Fruit fly (Drosophila melanogaster) whole organism, embryonic: ENCODE measurements around the gene CG14881.

Experiments used
- B-H1 ChIP-seq: fragments of 200-800 bp; sonication (Bioruptor generic); IDR thresholded peaks from 3 replicates; pipeline ENCODE4 v1.3.6; 2022; ENCODE audit warnings: missing biosample characterization, missing genetic modification characterization
- Bgb ChIP-seq: fragments of 200-800 bp; sonication (Bioruptor generic); IDR thresholded peaks from 2 replicates; pipeline ENCODE4 v1.3.6; 2022; ENCODE audit warnings: missing biosample characterization, missing genetic modification characterization; ENCODE audit not compliant: partially characterized antibody
- CG12769 ChIP-seq: fragments of 200-800 bp; sonication (Bioruptor generic); optimal IDR thresholded peaks from 2 replicates; lab custom pipeline; 2019; ENCODE audit warnings: missing biosample characterization, mild to moderate bottlenecking, missing genetic modification characterization, moderate library complexity
- CG13775 ChIP-seq: fragments of 200-800 bp; sonication (Bioruptor generic); optimal IDR thresholded peaks from 3 replicates; lab custom pipeline; 2017; ENCODE audit warnings: missing biosample characterization, mild to moderate bottlenecking, missing genetic modification characterization
- CG13894 ChIP-seq: fragments of 200-800 bp; sonication (Bioruptor generic); optimal IDR thresholded peaks from 3 replicates; lab custom pipeline; 2018; ENCODE audit warnings: missing biosample characterization, mild to moderate bottlenecking, missing genetic modification characterization, moderate library complexity
- CG14965 ChIP-seq: fragments of 200-800 bp; sonication (Bioruptor generic); optimal IDR thresholded peaks from 2 replicates; lab custom pipeline; 2016; ENCODE audit warnings: missing biosample characterization, missing genetic modification characterization, borderline replicate concordance
- CG15011 ChIP-seq: fragments of 200-800 bp; sonication (Bioruptor generic); optimal IDR thresholded peaks from 3 replicates; lab custom pipeline; 2018; ENCODE audit warnings: missing biosample characterization, mild to moderate bottlenecking, missing genetic modification characterization
- CG15601 ChIP-seq: fragments of 200-800 bp; sonication (Bioruptor generic); optimal IDR thresholded peaks from 3 replicates; lab custom pipeline; 2019; ENCODE audit warnings: missing biosample characterization, mild to moderate bottlenecking, missing genetic modification characterization, moderate library complexity
- CG1602 ChIP-seq: fragments of 200-800 bp; sonication (Bioruptor generic); optimal IDR thresholded peaks from 3 replicates; lab custom pipeline; 2016; ENCODE audit warnings: missing biosample characterization, missing genetic modification characterization
- CG17385 ChIP-seq: fragments of 200-800 bp; sonication (Bioruptor generic); optimal IDR thresholded peaks from 3 replicates; lab custom pipeline; 2018; ENCODE audit warnings: missing biosample characterization, mild to moderate bottlenecking, missing genetic modification characterization
- CG17912 ChIP-seq: fragments of 200-800 bp; sonication (Bioruptor generic); optimal IDR thresholded peaks from 2 replicates; lab custom pipeline; 2018; ENCODE audit warnings: missing biosample characterization, mild to moderate bottlenecking, missing genetic modification characterization
- CG18619 ChIP-seq: fragments of 200-800 bp; sonication (Bioruptor generic); optimal IDR thresholded peaks from 3 replicates; lab custom pipeline; 2017; ENCODE audit warnings: missing biosample characterization, mild to moderate bottlenecking, missing genetic modification characterization
- CG2678 ChIP-seq: fragments of 200-800 bp; sonication (Bioruptor generic); optimal IDR thresholded peaks from 3 replicates; lab custom pipeline; 2019; ENCODE audit warnings: missing biosample characterization, mild to moderate bottlenecking, missing genetic modification characterization, moderate library complexity
- CG3065 ChIP-seq: fragments of 200-800 bp; sonication (Bioruptor generic); optimal IDR thresholded peaks from 2 replicates; lab custom pipeline; 2016; ENCODE audit warnings: missing biosample characterization, missing genetic modification characterization
- CG31388 ChIP-seq: fragments of 200-800 bp; sonication (Bioruptor generic); optimal IDR thresholded peaks from 2 replicates; lab custom pipeline; 2016; ENCODE audit warnings: missing biosample characterization, missing genetic modification characterization
- CG4282 ChIP-seq: fragments of 200-800 bp; sonication (Bioruptor generic); optimal IDR thresholded peaks from 2 replicates; lab custom pipeline; 2016; ENCODE audit warnings: missing biosample characterization, missing genetic modification characterization
- CG43689 ChIP-seq: fragments of 200-800 bp; sonication (Bioruptor generic); IDR thresholded peaks from 2 replicates; pipeline ENCODE4 v1.3.6; 2022; ENCODE audit warnings: missing biosample characterization, missing genetic modification characterization
- CG5245 ChIP-seq: fragments of 200-800 bp; sonication (Bioruptor generic); optimal IDR thresholded peaks from 3 replicates; lab custom pipeline; 2016; ENCODE audit warnings: missing biosample characterization, missing genetic modification characterization
- CG6654 ChIP-seq: fragments of 200-800 bp; sonication (Bioruptor generic); optimal IDR thresholded peaks from 2 replicates; lab custom pipeline; 2017; ENCODE audit warnings: missing biosample characterization, mild to moderate bottlenecking, missing genetic modification characterization
- CG7357 ChIP-seq: fragments of 200-800 bp; sonication (Bioruptor generic); IDR thresholded peaks from 3 replicates; pipeline ENCODE4 v1.3.6; 2022; ENCODE audit warnings: missing biosample characterization, missing genetic modification characterization
- CG7556 ChIP-seq: fragments of 200-800 bp; sonication (Bioruptor generic); optimal IDR thresholded peaks from 2 replicates; lab custom pipeline; 2017; ENCODE audit warnings: missing biosample characterization, mild to moderate bottlenecking, missing genetic modification characterization
- Dref ChIP-seq: fragments of 200-800 bp; sonication (Bioruptor generic); IDR thresholded peaks from 2 replicates; pipeline ENCODE4 v1.3.6; 2022; ENCODE audit warnings: missing biosample characterization, missing genetic modification characterization
- H2.0 ChIP-seq: fragments of 200-800 bp; sonication (Bioruptor generic); IDR thresholded peaks from 2 replicates; pipeline ENCODE4 v1.3.6; 2022; ENCODE audit warnings: missing biosample characterization, missing genetic modification characterization
- Hey ChIP-seq: fragments of 200-800 bp; sonication (Bioruptor generic); optimal IDR thresholded peaks from 3 replicates; lab custom pipeline; 2018; ENCODE audit warnings: missing biosample characterization, mild to moderate bottlenecking, missing genetic modification characterization
- Med ChIP-seq: fragments of 200-800 bp; sonication (Bioruptor generic); peaks from one replicate; lab custom pipeline; 2016; ENCODE audit warnings: missing biosample characterization, missing genetic modification characterization, mild to moderate bottlenecking, inconsistent platforms, moderate library complexity
- Nf-YC ChIP-seq: fragments of 200-800 bp; optimal IDR thresholded peaks from 3 replicates; lab custom pipeline; 2019; ENCODE audit warnings: missing biosample characterization, mild to moderate bottlenecking, missing genetic modification characterization, moderate library complexity
- NfI ChIP-seq: fragments of 200-800 bp; sonication (Bioruptor generic); optimal IDR thresholded peaks from 3 replicates; lab custom pipeline; 2018; ENCODE audit warnings: missing biosample characterization, mild to moderate bottlenecking, missing genetic modification characterization, moderate library complexity
- Sin3A ChIP-seq: fragments of >200 bp; optimal IDR thresholded peaks from 2 replicates; lab custom pipeline; 2018
- Usf ChIP-seq: fragments of 200-800 bp; sonication (Bioruptor generic); optimal IDR thresholded peaks from 2 replicates; lab custom pipeline; 2017; ENCODE audit warnings: missing genotype, missing biosample characterization, missing genetic modification characterization
- amos ChIP-seq: fragments of 200-800 bp; sonication (Bioruptor generic); IDR thresholded peaks from 2 replicates; pipeline ENCODE4 v1.3.6; 2022; ENCODE audit warnings: missing biosample characterization, missing genetic modification characterization; ENCODE audit not compliant: partially characterized antibody
- ash1 ChIP-seq: fragments of 200-800 bp; sonication (Bioruptor generic); optimal IDR thresholded peaks from 2 replicates; lab custom pipeline; 2018; ENCODE audit warnings: missing biosample characterization, mild to moderate bottlenecking, missing genetic modification characterization
- bigmax ChIP-seq: fragments of 200-800 bp; sonication (Bioruptor generic); optimal IDR thresholded peaks from 2 replicates; lab custom pipeline; 2018; ENCODE audit warnings: missing biosample characterization, mild to moderate bottlenecking, missing genetic modification characterization
- disco-r ChIP-seq: fragments of 200-800 bp; sonication (Bioruptor generic); optimal IDR thresholded peaks from 2 replicates; lab custom pipeline; 2016; ENCODE audit warnings: missing biosample characterization, missing genetic modification characterization
- ems ChIP-seq: fragments of 200-800 bp; sonication (Bioruptor generic); optimal IDR thresholded peaks from 3 replicates; lab custom pipeline; 2016; ENCODE audit warnings: missing biosample characterization, missing genetic modification characterization
- esg ChIP-seq: fragments of 200-800 bp; sonication (Bioruptor generic); conservative IDR thresholded peaks from 2 replicates; pipeline ENCODE4 v1.3.6; 2022; ENCODE audit warnings: missing biosample characterization, missing genetic modification characterization
- gce ChIP-seq: fragments of 200-800 bp; sonication (Bioruptor generic); IDR thresholded peaks from 3 replicates; pipeline ENCODE4 v1.3.6; 2022; ENCODE audit warnings: missing biosample characterization, missing genetic modification characterization
- gro ChIP-seq: fragments of 200-800 bp; sonication (Bioruptor generic); optimal IDR thresholded peaks from 2 replicates; lab custom pipeline; 2016; ENCODE audit warnings: missing biosample characterization, missing genetic modification characterization
- hth ChIP-seq: fragments of >200 bp; optimal IDR thresholded peaks from 2 replicates; lab custom pipeline; 2017; ENCODE audit warnings: inconsistent platforms
- jigr1 ChIP-seq: fragments of 200-800 bp; sonication (Bioruptor generic); IDR thresholded peaks from 3 replicates; pipeline ENCODE4 v1.3.6; 2022; ENCODE audit warnings: missing biosample characterization, missing genetic modification characterization
- lilli ChIP-seq: fragments of 200-800 bp; sonication (Bioruptor generic); optimal IDR thresholded peaks from 3 replicates; lab custom pipeline; 2016; ENCODE audit warnings: missing biosample characterization, missing genetic modification characterization
- luna ChIP-seq: fragments of 200-800 bp; sonication (Bioruptor generic); optimal IDR thresholded peaks from 2 replicates; lab custom pipeline; 2016; ENCODE audit warnings: missing biosample characterization, missing genetic modification characterization
- maf-S ChIP-seq: fragments of 200-800 bp; sonication (Bioruptor generic); optimal IDR thresholded peaks from 2 replicates; lab custom pipeline; 2016; ENCODE audit warnings: missing biosample characterization, missing genetic modification characterization
- nerfin-1 ChIP-seq: fragments of 200-800 bp; sonication (Bioruptor generic); optimal IDR thresholded peaks from 3 replicates; lab custom pipeline; 2019; ENCODE audit warnings: missing biosample characterization, mild to moderate bottlenecking, missing genetic modification characterization, moderate library complexity
- onecut ChIP-seq: fragments of 200-800 bp; sonication (Bioruptor generic); IDR thresholded peaks from 2 replicates; pipeline ENCODE4 v1.3.6; 2022; ENCODE audit warnings: missing biosample characterization, missing genetic modification characterization
- peb ChIP-seq: fragments of 200-800 bp; sonication (Bioruptor generic); IDR thresholded peaks from 2 replicates; pipeline ENCODE4 v1.3.6; 2022; ENCODE audit warnings: missing biosample characterization, missing genetic modification characterization
- schlank ChIP-seq: fragments of 200-800 bp; sonication (Bioruptor generic); optimal IDR thresholded peaks from 2 replicates; lab custom pipeline; 2018; ENCODE audit warnings: missing biosample characterization, mild to moderate bottlenecking, missing genetic modification characterization
- sqz ChIP-seq: fragments of 200-800 bp; sonication (Bioruptor generic); optimal IDR thresholded peaks from 3 replicates; lab custom pipeline; 2018; ENCODE audit warnings: missing biosample characterization, mild to moderate bottlenecking, missing genetic modification characterization
- trem ChIP-seq: fragments of 200-800 bp; optimal IDR thresholded peaks from 3 replicates; lab custom pipeline; 2019; ENCODE audit warnings: missing biosample characterization, mild to moderate bottlenecking, missing genetic modification characterization, moderate library complexity
- tup ChIP-seq: fragments of 200-800 bp; sonication (Bioruptor generic); optimal IDR thresholded peaks from 2 replicates; lab custom pipeline; 2016; ENCODE audit warnings: missing biosample characterization, mild to moderate bottlenecking, missing genetic modification characterization, moderate library complexity
- unpg ChIP-seq: fragments of 200-800 bp; sonication (Bioruptor generic); optimal IDR thresholded peaks from 3 replicates; lab custom pipeline; 2018; ENCODE audit warnings: missing biosample characterization, mild to moderate bottlenecking, missing genetic modification characterization, moderate library complexity
- wor ChIP-seq: fragments of 200-800 bp; sonication (Bioruptor generic); IDR thresholded peaks from 2 replicates; pipeline ENCODE4 v1.3.6; 2022; ENCODE audit warnings: missing biosample characterization, missing genetic modification characterization
- zfh1 ChIP-seq: fragments of 200-800 bp; sonication (Bioruptor generic); IDR thresholded peaks from 3 replicates; pipeline ENCODE4 v1.3.6; 2022; ENCODE audit warnings: missing biosample characterization, missing genetic modification characterization

The CG14881 gene

DNA sequence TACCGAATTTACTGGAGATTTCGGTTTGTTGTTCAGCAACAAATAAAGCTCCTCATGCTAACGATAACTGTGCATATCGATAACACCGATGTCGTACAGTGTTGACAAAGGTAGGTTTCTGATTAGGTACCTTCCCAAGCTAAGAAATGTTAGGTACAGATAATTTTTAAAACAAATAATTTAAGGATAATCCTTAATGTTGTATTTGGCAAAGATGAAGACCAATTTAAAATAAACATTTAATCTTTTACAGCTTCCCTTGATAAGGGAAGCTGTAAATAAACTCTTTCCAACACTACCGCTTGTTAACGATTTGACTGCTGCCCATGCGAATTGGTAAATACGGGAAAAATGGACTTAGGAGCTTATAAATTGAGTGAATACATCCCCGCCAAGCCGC is 8.2 kb downstream of the CG14881 start, which contains the start of the genes Ttc1 and CG14882 (continued):
- no peak for TF ChIP-seq CG2678
- TF ChIP-seq ash1 = no peak
- no peak for TF ChIP-seq sqz (GFP tag; lab: Kevin White, UChicago)
- no peak for TF ChIP-seq hth (lab: Kevin White, UChicago)
- TF ChIP-seq lilli = peak; percentile 94
- TF ChIP-seq CG7357 (GFP tag; lab: Robert Waterston, UW) = no peak
- peak; percentile 68 for TF ChIP-seq disco-r (GFP tag; lab: Kevin White, UChicago)
- TF ChIP-seq CG7556 (GFP tag; lab: Kevin White, UChicago) = peak; percentile 83
- peak; percentile 63 for TF ChIP-seq Bgb (GFP tag; lab: Robert Waterston, UW)
- peak; percentile 22 for TF ChIP-seq CG6654 (GFP tag; lab: Kevin White, UChicago)
- peak; percentile 0 for TF ChIP-seq bigmax (GFP tag; lab: Kevin White, UChicago)
- peak; percentile 57 for TF ChIP-seq CG3065 (GFP tag; lab: Kevin White, UChicago)
- TF ChIP-seq H2.0 (GFP tag; lab: Robert Waterston, UW) = peak; percentile 92
- TF ChIP-seq esg = peak; percentile 85
- TF ChIP-seq tup = peak; percentile 82
- TF ChIP-seq CG18619 (GFP tag; lab: Kevin White, UChicago) = peak; percentile 72
- TF ChIP-seq schlank (tag; lab: Kevin White, UChicago) = peak; percentile 24
- TF ChIP-seq CG4282 (GFP tag; lab: Kevin White, UChicago) = peak; percentile 72
- TF ChIP-seq CG31388 (GFP tag; lab: Kevin White, UChicago) = no peak
- no peak for TF ChIP-seq CG17912 (GFP tag; lab: Kevin White, UChicago)
- peak; percentile 73 for TF ChIP-seq ems (GFP tag; lab: Kevin White, UChicago)
- peak; percentile 80 for TF ChIP-seq NfI (GFP tag; lab: Kevin White, UChicago)
- no peak for TF ChIP-seq Sin3A (lab: Kevin White, UChicago)
- TF ChIP-seq wor (GFP tag; lab: Robert Waterston, UW) = peak; percentile 84
- peak; percentile 68 for TF ChIP-seq CG15601 (tag; lab: Kevin White, UChicago)
- no peak for TF ChIP-seq CG12769 (tag; lab: Kevin White, UChicago)
- peak; percentile 58 for TF ChIP-seq nerfin-1
- TF ChIP-seq Dref (GFP tag; lab: Robert Waterston, UW) = peak; percentile 73
- peak; percentile 51; the same call in 1 of the 2 replicates for TF ChIP-seq amos (GFP tag; lab: Robert Waterston, UW)
- TF ChIP-seq CG43689 (GFP tag; lab: Robert Waterston, UW) = peak; percentile 77
- TF ChIP-seq luna (GFP tag; lab: Kevin White, UChicago) = peak; percentile 55
- peak; percentile 45 for TF ChIP-seq onecut (GFP tag; lab: Robert Waterston, UW)
- TF ChIP-seq Hey = no peak
- TF ChIP-seq CG14965 (GFP tag; lab: Kevin White, UChicago) = peak; percentile 2
- peak; percentile 97 for TF ChIP-seq Med
- peak; percentile 13; the same call in 1 of the 3 replicates for TF ChIP-seq gce (GFP tag; lab: Robert Waterston, UW)
- peak; percentile 73 for TF ChIP-seq B-H1 (GFP tag; lab: Robert Waterston, UW)
- TF ChIP-seq zfh1 (GFP tag; lab: Robert Waterston, UW) = peak; percentile 91
- peak; percentile 78 for TF ChIP-seq peb (GFP tag; lab: Robert Waterston, UW)
- peak; percentile 84 for TF ChIP-seq CG17385
- peak; percentile 47 for TF ChIP-seq CG5245 (GFP tag; lab: Kevin White, UChicago)
- peak; percentile 81 for TF ChIP-seq maf-S (GFP tag; lab: Kevin White, UChicago)
- no peak for TF ChIP-seq CG13894 (tag; lab: Kevin White, UChicago)
- no peak for TF ChIP-seq CG15011
- peak; percentile 85 for TF ChIP-seq CG13775 (GFP tag; lab: Kevin White, UChicago)
- peak; percentile 84 for TF ChIP-seq CG1602
- TF ChIP-seq jigr1 = no peak; the same call in 2 of the 3 replicates
- peak; percentile 86 for TF ChIP-seq unpg (GFP tag; lab: Kevin White, UChicago)
- TF ChIP-seq trem (tag; lab: Kevin White, UChicago) = peak; percentile 40
- peak; percentile 91 for TF ChIP-seq gro
- TF ChIP-seq Nf-YC (tag; lab: Kevin White, UChicago) = peak; percentile 50
- TF ChIP-seq Usf (GFP tag; lab: Kevin White, UChicago) = peak; percentile 43
